Worm (Caenorhabditis elegans): ENCODE results near the gene mlc-4.
A peak's percentile ranks its signal among the peaks of the same experiment; 100 is the strongest.

The mlc-4 gene

ce11 chrIII:3393687-3394086 lies at the start of gene mlc-4:
TSS of gene mlc-4 (minus strand) at chrIII:3393787.
- TF ChIP-seq hmg-4 (GFP tag; optimal IDR thresholded peaks at IDR 0.05) (no peak), aly-1 (tag; optimal IDR thresholded peaks at IDR 0.05) (no peak), sea-1 (GFP tag; conservative IDR thresholded peaks at IDR 0.05) (no peak), ets-7 (tag; optimal IDR thresholded peaks at IDR 0.05) (no peak), hmbx-1 (tag; optimal IDR thresholded peaks at IDR 0.05) (no peak), tbx-11 (GFP tag; IDR thresholded peaks at IDR 0.05) (no peak), pes-1 (GFP tag; IDR thresholded peaks at IDR 0.05) (no peak)

DNA sequence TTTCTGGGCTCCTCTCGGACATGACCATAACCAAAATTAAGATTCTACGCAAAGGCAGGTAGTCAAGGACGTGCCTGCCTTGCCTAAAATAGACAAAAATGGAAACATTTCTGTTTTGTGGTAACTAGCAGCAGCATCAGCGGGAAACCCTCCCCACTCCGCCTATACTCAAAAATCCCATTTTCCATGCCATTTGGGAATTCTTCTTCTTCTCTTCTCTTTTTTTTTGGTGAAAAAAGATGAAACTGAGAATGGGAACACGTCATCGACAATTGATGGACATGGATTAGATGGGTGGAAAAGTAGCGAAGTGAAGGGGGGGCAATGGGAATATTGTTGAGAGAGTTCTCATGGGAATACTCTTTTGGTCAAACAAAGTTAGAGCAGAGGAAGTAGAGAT lies 43.6 kb upstream of the mlc-4 start:
- TF ChIP-seq F13C5.2 (tag; optimal IDR thresholded peaks at IDR 0.05), result no peak
- no peak for TF ChIP-seq aly-1 (tag; optimal IDR thresholded peaks at IDR 0.05)
- no peak for TF ChIP-seq B0310.2 (tag; optimal IDR thresholded peaks at IDR 0.05)
- TF ChIP-seq hmbx-1 (tag; optimal IDR thresholded peaks at IDR 0.05), result no peak
- TF ChIP-seq hnd-1 (tag; optimal IDR thresholded peaks at IDR 0.05), result no peak
- TF ChIP-seq sea-1 (GFP tag; conservative IDR thresholded peaks at IDR 0.05), result no peak
- TF ChIP-seq tra-4 (tag; optimal IDR thresholded peaks at IDR 0.05), result no peak
- no peak for TF ChIP-seq tbx-11 (GFP tag; IDR thresholded peaks at IDR 0.05)
- TF ChIP-seq tbx-37 (GFP tag; conservative IDR thresholded peaks at IDR 0.05), result no peak
- no peak for TF ChIP-seq ceh-36 (tag; optimal IDR thresholded peaks at IDR 0.05)
- no peak for TF ChIP-seq ets-7 (tag; optimal IDR thresholded peaks at IDR 0.05)
- TF ChIP-seq ceh-13 (GFP tag; optimal IDR thresholded peaks at IDR 0.05), result no peak
- no peak for TF ChIP-seq scrt-1 (GFP tag; IDR thresholded peaks at IDR 0.05)
- no peak for TF ChIP-seq pes-1 (GFP tag; IDR thresholded peaks at IDR 0.05)
- TF ChIP-seq flt-1 (GFP tag; IDR thresholded peaks at IDR 0.05), result no peak
- no peak for TF ChIP-seq ama-1 (optimal IDR thresholded peaks at IDR 0.05)
- no peak for TF ChIP-seq hmg-4 (GFP tag; optimal IDR thresholded peaks at IDR 0.05)

DNA sequence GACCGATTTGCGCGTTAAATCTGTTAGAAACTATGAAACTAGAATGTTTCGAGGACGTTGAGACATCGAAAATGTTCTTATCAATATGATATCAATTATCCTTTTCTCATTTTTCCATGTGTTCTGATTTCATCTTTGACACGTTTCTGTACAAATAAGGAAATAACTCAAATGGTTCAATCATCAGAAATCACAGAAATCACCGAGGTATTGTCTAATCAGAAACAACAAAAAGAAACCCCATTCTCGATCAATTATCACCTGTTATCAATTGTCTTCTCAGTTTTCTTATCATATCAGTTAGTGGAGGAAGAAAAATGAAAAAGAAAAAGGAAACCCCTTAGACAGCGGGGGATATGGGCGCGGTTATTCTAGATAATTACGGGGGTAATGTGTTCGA lies 41.6 kb upstream of the mlc-4 start:
- TF ChIP-seq scrt-1 (GFP tag; IDR thresholded peaks at IDR 0.05), result no peak
- TF ChIP-seq sea-1 (GFP tag; conservative IDR thresholded peaks at IDR 0.05), result no peak
- no peak for TF ChIP-seq ets-7 (tag; optimal IDR thresholded peaks at IDR 0.05)
- no peak for TF ChIP-seq pes-1 (GFP tag; IDR thresholded peaks at IDR 0.05)
- no peak for TF ChIP-seq tra-4 (tag; optimal IDR thresholded peaks at IDR 0.05)

DNA sequence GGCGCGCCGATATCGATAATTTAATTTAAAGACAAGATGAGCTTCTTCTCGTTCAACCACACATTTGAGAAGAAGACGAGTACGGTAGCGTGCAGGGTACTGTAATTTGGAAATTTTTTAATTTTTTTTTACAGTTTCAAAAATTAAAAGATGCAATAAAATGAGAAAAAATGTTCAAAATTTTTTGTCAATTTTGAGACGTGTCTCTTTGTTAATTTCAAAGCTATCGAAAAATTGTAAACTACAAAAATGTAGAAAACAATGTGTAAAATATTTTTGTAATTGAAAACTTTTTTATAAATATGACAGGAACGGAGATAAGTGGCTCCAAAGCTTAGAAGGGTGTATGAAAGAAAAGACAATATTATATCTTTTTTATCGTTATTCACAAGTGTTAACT lies 37.8 kb upstream of the mlc-4 start, which contains the start of gene K01A11.1:
Gene K01A11.1 (minus strand): TSS at position 101 of the 400 bp plus-strand sequence.
- no peak for TF ChIP-seq aly-1 (tag; optimal IDR thresholded peaks at IDR 0.05)
- no peak for TF ChIP-seq flt-1 (GFP tag; IDR thresholded peaks at IDR 0.05)
- no peak for TF ChIP-seq hnd-1 (tag; optimal IDR thresholded peaks at IDR 0.05)
- TF ChIP-seq tbx-11 (GFP tag; IDR thresholded peaks at IDR 0.05), result no peak
- no peak for TF ChIP-seq ets-7 (tag; optimal IDR thresholded peaks at IDR 0.05)
- no peak for TF ChIP-seq hmbx-1 (tag; optimal IDR thresholded peaks at IDR 0.05)
- TF ChIP-seq tra-4 (tag; optimal IDR thresholded peaks at IDR 0.05), result no peak
- TF ChIP-seq scrt-1 (GFP tag; IDR thresholded peaks at IDR 0.05), result no peak
- TF ChIP-seq ceh-13 (GFP tag; optimal IDR thresholded peaks at IDR 0.05), result no peak
- no peak for TF ChIP-seq pes-1 (GFP tag; IDR thresholded peaks at IDR 0.05)
- no peak for TF ChIP-seq ama-1 (optimal IDR thresholded peaks at IDR 0.05)
- TF ChIP-seq tbx-37 (GFP tag; conservative IDR thresholded peaks at IDR 0.05), result no peak
- TF ChIP-seq B0310.2 (tag; optimal IDR thresholded peaks at IDR 0.05), result no peak

DNA sequence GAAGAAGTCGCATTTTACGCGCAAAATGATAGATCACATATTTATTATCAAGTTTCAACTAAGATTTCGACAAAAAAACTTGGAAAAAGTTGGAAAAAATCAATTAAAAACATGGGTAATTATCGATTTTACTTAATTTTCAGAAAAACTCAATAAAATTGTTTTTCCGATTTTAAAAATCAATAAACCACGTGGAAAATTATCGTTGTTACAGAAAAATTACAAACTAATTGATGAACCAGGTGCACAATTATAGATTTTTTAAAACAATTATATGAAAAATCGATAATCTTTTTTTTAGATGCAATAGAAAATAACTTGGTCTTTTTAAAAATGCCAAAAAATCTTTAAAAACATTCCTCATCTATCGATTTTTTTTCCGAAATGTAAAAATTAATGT lies 37.1 kb upstream of the mlc-4 start:
- TF ChIP-seq hnd-1 (tag; optimal IDR thresholded peaks at IDR 0.05) (no peak), sea-1 (GFP tag; conservative IDR thresholded peaks at IDR 0.05) (no peak), ceh-13 (GFP tag; optimal IDR thresholded peaks at IDR 0.05) (no peak), B0310.2 (tag; optimal IDR thresholded peaks at IDR 0.05) (no peak), tbx-37 (GFP tag; conservative IDR thresholded peaks at IDR 0.05) (no peak), aly-1 (tag; optimal IDR thresholded peaks at IDR 0.05) (no peak), flt-1 (GFP tag; IDR thresholded peaks at IDR 0.05) (no peak)

DNA sequence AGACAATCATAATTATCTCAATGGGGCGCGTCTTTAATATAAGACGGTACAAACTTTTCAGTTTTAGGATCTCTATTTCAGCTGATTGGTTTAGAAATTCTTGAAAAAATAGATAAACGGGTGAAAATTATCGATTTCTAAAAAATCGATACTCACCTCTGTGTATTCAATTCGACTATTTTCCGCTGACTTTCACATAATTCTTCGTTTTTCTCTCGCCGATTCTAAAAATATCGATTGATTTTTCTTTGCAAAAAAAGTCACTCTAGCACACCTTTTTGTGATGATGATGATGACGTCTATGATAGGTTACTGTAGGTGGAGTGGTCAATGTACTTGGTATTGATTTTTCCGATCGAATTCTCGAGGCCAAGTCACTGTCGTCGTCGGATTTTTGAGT lies 36.2 kb upstream of the mlc-4 start:
- TF ChIP-seq F13C5.2 (tag; optimal IDR thresholded peaks at IDR 0.05), result no peak

DNA sequence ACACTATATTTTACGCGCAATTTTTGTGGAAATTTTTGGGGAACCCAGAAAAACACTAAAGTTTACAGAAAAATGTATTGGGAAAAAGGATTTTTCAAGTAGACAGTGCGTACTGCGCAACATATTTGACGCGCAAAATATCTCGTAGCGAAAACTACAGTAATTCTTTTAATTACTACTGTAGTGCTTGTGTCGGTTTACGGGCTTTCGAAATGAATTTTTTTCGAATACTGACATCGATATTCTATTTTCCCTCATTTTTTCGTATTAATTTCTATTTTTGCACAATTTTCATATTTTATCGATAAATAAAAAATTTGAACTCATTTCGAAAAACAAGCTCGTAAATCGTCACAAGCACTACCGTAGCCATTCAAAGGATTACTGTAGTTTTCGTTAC lies 35.0 kb upstream of the mlc-4 start:
- no peak for TF ChIP-seq hmg-4 (GFP tag; optimal IDR thresholded peaks at IDR 0.05)
- TF ChIP-seq tra-4 (tag; optimal IDR thresholded peaks at IDR 0.05), result no peak
- no peak for TF ChIP-seq tbx-11 (GFP tag; IDR thresholded peaks at IDR 0.05)
- TF ChIP-seq ceh-36 (tag; optimal IDR thresholded peaks at IDR 0.05), result no peak

ce11 chrIII:3426741-3427140 lies 33.2 kb upstream of the mlc-4 start:
- TF ChIP-seq pes-1 (GFP tag; IDR thresholded peaks at IDR 0.05) (0 out of 2 replicates have a peak, but pooled peaks have one; percentile 5), scrt-1 (GFP tag; IDR thresholded peaks at IDR 0.05) (0 out of 2 replicates have a peak, but pooled peaks have one; percentile 19), ama-1 (optimal IDR thresholded peaks at IDR 0.05) (no peak)

- TF ChIP-seq hmbx-1 (tag; optimal IDR thresholded peaks at IDR 0.05) (no peak), hmg-4 (GFP tag; optimal IDR thresholded peaks at IDR 0.05) (no peak), ama-1 (optimal IDR thresholded peaks at IDR 0.05) (no peak), aly-1 (tag; optimal IDR thresholded peaks at IDR 0.05) (no peak), ets-7 (tag; optimal IDR thresholded peaks at IDR 0.05) (no peak), ceh-13 (GFP tag; optimal IDR thresholded peaks at IDR 0.05) (no peak), flt-1 (GFP tag; IDR thresholded peaks at IDR 0.05) (no peak), ceh-36 (tag; optimal IDR thresholded peaks at IDR 0.05) (no peak), sea-1 (GFP tag; conservative IDR thresholded peaks at IDR 0.05) (no peak), tbx-37 (GFP tag; conservative IDR thresholded peaks at IDR 0.05) (no peak), F13C5.2 (tag; optimal IDR thresholded peaks at IDR 0.05) (no peak), B0310.2 (tag; optimal IDR thresholded peaks at IDR 0.05) (no peak)
These were observed 31.9 kb upstream of the mlc-4 start, which contains the start of gene metl-18 for ce11 chrIII:3425438-3425837. TSS of gene metl-18 (plus strand) at chrIII:3425738.

Data from whole organism, early embryonic.